Worm (Caenorhabditis elegans) whole organism, L4 larva: ENCODE data around the gene pqn-68.

Source experiments
- fkh-10 ChIP-seq: fragments of 150-350 bp; optimal IDR thresholded peaks from 2 replicates; lab custom pipeline; 2014; ENCODE audit warnings: missing biosample characterization, missing genetic modification reagents, missing genetic modification characterization
- lir-3 ChIP-seq: sonication (generic microtip); optimal IDR thresholded peaks from 2 replicates; lab custom pipeline; 2016; ENCODE audit warnings: mild to moderate bottlenecking, missing genetic modification characterization, missing compliant biosample characterization
- nhr-102 ChIP-seq: sonication (generic microtip); optimal IDR thresholded peaks from 2 replicates; lab custom pipeline; 2016; ENCODE audit warnings: mild to moderate bottlenecking, missing genetic modification characterization, moderate library complexity, missing compliant biosample characterization
- nhr-237 ChIP-seq: sonication (generic microtip); optimal IDR thresholded peaks from 2 replicates; lab custom pipeline; 2017; ENCODE audit warnings: missing biosample characterization, missing genetic modification characterization
- unc-39 ChIP-seq: sonication (generic microtip); optimal IDR thresholded peaks from 2 replicates; lab custom pipeline; 2017; ENCODE audit warnings: missing biosample characterization, missing genetic modification characterization

DNA sequence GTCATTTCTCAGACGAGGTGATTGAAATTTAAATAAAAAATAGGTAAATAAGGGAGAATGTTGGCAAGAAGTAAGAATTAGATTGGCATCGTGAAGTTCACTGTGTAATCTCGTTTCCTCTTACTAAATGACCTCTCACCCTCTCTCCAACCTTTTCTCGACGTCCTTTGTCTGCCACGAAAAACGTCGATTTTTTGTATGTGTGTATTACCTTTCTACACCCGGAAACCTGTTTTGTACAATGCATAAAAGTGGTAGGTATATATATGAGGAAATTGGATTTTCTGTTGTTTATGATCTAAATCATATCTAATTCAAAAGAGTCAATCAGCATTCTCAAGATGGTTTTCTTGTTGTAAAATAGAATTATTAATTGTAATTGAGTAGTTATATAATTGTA lies 40.5 kb downstream of the pqn-68 start, which contains the start of the genes F15B9.11 and dsl-7:
- TF ChIP-seq nhr-102 (tag; lab: Kevin White, UChicago) (no peak), fkh-10 (no peak), nhr-237 (tag; lab: Kevin White, UChicago) (no peak), lir-3 (tag; lab: Kevin White, UChicago) (no peak), unc-39 (tag; lab: Kevin White, UChicago) (no peak)
